Worm (Caenorhabditis elegans) whole organism, L2 larva: ENCODE results near the gene C33F10.14.

ENCODE experiments used
- C34F6.9 ChIP-seq: fragments of 150-350 bp; optimal IDR thresholded peaks from 2 replicates; lab custom pipeline; 2014; ENCODE audit warnings: missing biosample characterization, missing genetic modification characterization
- F13H6.1 ChIP-seq: sonication (generic microtip); optimal IDR thresholded peaks from 2 replicates; lab custom pipeline; 2016; ENCODE audit warnings: missing genetic modification characterization, missing compliant biosample characterization
- R02D3.7 ChIP-seq: fragments of 150-350 bp; optimal IDR thresholded peaks from 2 replicates; lab custom pipeline; 2014; ENCODE audit warnings: missing biosample characterization, missing genetic modification characterization
- Y55F3AM.14 ChIP-seq: fragments of 200-800 bp; sonication (Bioruptor generic); optimal IDR thresholded peaks from 2 replicates; lab custom pipeline; 2018; ENCODE audit warnings: mild to moderate bottlenecking, missing genetic modification characterization, missing compliant biosample characterization
- ZK546.5 ChIP-seq: sonication (generic microtip); optimal IDR thresholded peaks from 2 replicates; lab custom pipeline; 2017; ENCODE audit warnings: missing biosample characterization, missing genetic modification characterization
- alr-1 ChIP-seq: fragments of 150-350 bp; optimal IDR thresholded peaks from 2 replicates; lab custom pipeline; 2014; ENCODE audit warnings: missing biosample characterization, missing genetic modification characterization
- aly-2 ChIP-seq: fragments of 150-350 bp; optimal IDR thresholded peaks from 2 replicates; lab custom pipeline; 2014; ENCODE audit warnings: missing biosample characterization, missing genetic modification characterization
- ceh-82 ChIP-seq: fragments of 150-350 bp; optimal IDR thresholded peaks from 2 replicates; lab custom pipeline; 2014; ENCODE audit warnings: missing biosample characterization, missing genetic modification characterization
- crh-2 ChIP-seq: sonication (generic microtip); optimal IDR thresholded peaks from 2 replicates; lab custom pipeline; 2017; ENCODE audit warnings: missing biosample characterization, missing genetic modification characterization
- elt-1 ChIP-seq: fragments of 150-350 bp; optimal IDR thresholded peaks from 2 replicates; lab custom pipeline; 2014; ENCODE audit warnings: missing biosample characterization, missing genetic modification characterization
- elt-3 ChIP-seq: sonication (generic microtip); optimal IDR thresholded peaks from 2 replicates; lab custom pipeline; 2017; ENCODE audit warnings: missing biosample characterization, missing genetic modification characterization
- fos-1 ChIP-seq: fragments of 150-350 bp; optimal IDR thresholded peaks from 2 replicates; lab custom pipeline; 2014; ENCODE audit warnings: missing biosample characterization, missing genetic modification characterization
- gmeb-1 ChIP-seq: fragments of 150-350 bp; optimal IDR thresholded peaks from 2 replicates; lab custom pipeline; 2014; ENCODE audit warnings: missing biosample characterization, missing genetic modification characterization
- lin-13 ChIP-seq: fragments of 150-350 bp; optimal IDR thresholded peaks from 2 replicates; lab custom pipeline; 2014; ENCODE audit warnings: missing biosample characterization, missing genetic modification reagents, missing genetic modification characterization
- lin-39 ChIP-seq: fragments of 150-350 bp; optimal IDR thresholded peaks from 2 replicates; lab custom pipeline; 2014; ENCODE audit warnings: missing biosample characterization, missing genetic modification reagents, missing genetic modification characterization
- lsy-2 ChIP-seq, 2 experiments: fragments of 150-350 bp in 1 of 2; sonication (generic microtip) in 1 of 2; optimal IDR thresholded peaks; 2 replicates each; lab custom pipeline; 2014 to 2017; ENCODE audit warnings: missing biosample characterization in 2 of 2, missing genetic modification characterization in 2 of 2
- mab-5 ChIP-seq: fragments of 150-350 bp; optimal IDR thresholded peaks from 2 replicates; lab custom pipeline; 2014; ENCODE audit warnings: missing biosample characterization, missing genetic modification characterization
- mbf-1 ChIP-seq: sonication (generic microtip); optimal IDR thresholded peaks from 2 replicates; lab custom pipeline; 2017; ENCODE audit warnings: missing biosample characterization, missing genetic modification characterization
- mdl-1 ChIP-seq, 2 experiments: fragments of 150-350 bp in 1 of 2; sonication (generic microtip) in 1 of 2; optimal IDR thresholded peaks; 2 replicates each; lab custom pipeline; 2017; ENCODE audit warnings: missing biosample characterization in 2 of 2, missing genetic modification characterization in 2 of 2
- nhr-10 ChIP-seq: sonication (generic microtip); optimal IDR thresholded peaks from 2 replicates; lab custom pipeline; 2017; ENCODE audit warnings: missing biosample characterization, missing genetic modification characterization
- nhr-11 ChIP-seq: fragments of 150-350 bp; optimal IDR thresholded peaks from 2 replicates; lab custom pipeline; 2014; ENCODE audit warnings: missing biosample characterization, missing genetic modification characterization
- nhr-12 ChIP-seq: fragments of 150-350 bp; optimal IDR thresholded peaks from 2 replicates; lab custom pipeline; 2014; ENCODE audit warnings: missing biosample characterization, missing genetic modification characterization
- nhr-21 ChIP-seq: fragments of 150-350 bp; optimal IDR thresholded peaks from 2 replicates; lab custom pipeline; 2014; ENCODE audit warnings: missing biosample characterization, missing genetic modification characterization
- nhr-237 ChIP-seq: fragments of 150-350 bp; optimal IDR thresholded peaks from 2 replicates; lab custom pipeline; 2014; ENCODE audit warnings: missing biosample characterization, missing genetic modification characterization
- nhr-25 ChIP-seq: fragments of 150-350 bp; sonication (generic microtip); optimal IDR thresholded peaks from 3 replicates; lab custom pipeline; 2014; ENCODE audit warnings: missing biosample characterization, missing genetic modification characterization
- nhr-6 ChIP-seq: fragments of 150-350 bp; optimal IDR thresholded peaks from 2 replicates; lab custom pipeline; 2014; ENCODE audit warnings: missing biosample characterization, missing genetic modification characterization
- peb-1 ChIP-seq: fragments of 150-350 bp; optimal IDR thresholded peaks from 2 replicates; lab custom pipeline; 2014; ENCODE audit warnings: missing biosample characterization, missing genetic modification characterization
- sem-4 ChIP-seq: fragments of 150-350 bp; optimal IDR thresholded peaks from 2 replicates; lab custom pipeline; 2014; ENCODE audit warnings: missing biosample characterization, missing genetic modification reagents, missing genetic modification characterization
- skn-1 ChIP-seq: sonication (generic microtip); optimal IDR thresholded peaks from 2 replicates; lab custom pipeline; 2017; ENCODE audit warnings: missing biosample characterization, missing genetic modification characterization
- sma-3 ChIP-seq: sonication (generic microtip); optimal IDR thresholded peaks from 2 replicates; lab custom pipeline; 2016; ENCODE audit warnings: missing genetic modification reagents, missing genetic modification characterization, missing compliant biosample characterization
- sma-9 ChIP-seq, 2 experiments: fragments of 150-350 bp in 1 of 2; sonication (generic microtip) in 1 of 2; optimal IDR thresholded peaks; 2 replicates each; lab custom pipeline; 2014 to 2016; ENCODE audit warnings: missing genetic modification characterization in 2 of 2, mild to moderate bottlenecking in 1 of 2, missing biosample characterization in 1 of 2, missing compliant biosample characterization in 1 of 2, missing genetic modification reagents in 1 of 2, moderate library complexity in 1 of 2
- snpc-4 ChIP-seq: fragments of 150-350 bp; optimal IDR thresholded peaks from 2 replicates; lab custom pipeline; 2014; ENCODE audit warnings: missing biosample characterization, missing genetic modification characterization
- unc-55 ChIP-seq: fragments of 150-350 bp; sonication (generic microtip); optimal IDR thresholded peaks from 3 replicates; lab custom pipeline; 2014; ENCODE audit warnings: missing biosample characterization, missing genetic modification reagents, missing genetic modification characterization
- zag-1 ChIP-seq: fragments of 150-350 bp; optimal IDR thresholded peaks from 2 replicates; lab custom pipeline; 2014; ENCODE audit warnings: missing biosample characterization, missing genetic modification characterization
- ztf-1 ChIP-seq: fragments of 200-800 bp; sonication (Bioruptor generic); conservative IDR thresholded peaks from 2 replicates; pipeline ENCODE4 v1.3.6; 2022; ENCODE audit warnings: missing genetic modification characterization, missing compliant biosample characterization
- ztf-11 ChIP-seq: sonication (generic microtip); optimal IDR thresholded peaks from 2 replicates; lab custom pipeline; 2017; ENCODE audit warnings: missing biosample characterization, missing genetic modification characterization
- ztf-4 ChIP-seq: fragments of 150-350 bp; optimal IDR thresholded peaks from 2 replicates; lab custom pipeline; 2014; ENCODE audit warnings: missing biosample characterization, missing genetic modification characterization

C33F10.14 gene

DNA sequence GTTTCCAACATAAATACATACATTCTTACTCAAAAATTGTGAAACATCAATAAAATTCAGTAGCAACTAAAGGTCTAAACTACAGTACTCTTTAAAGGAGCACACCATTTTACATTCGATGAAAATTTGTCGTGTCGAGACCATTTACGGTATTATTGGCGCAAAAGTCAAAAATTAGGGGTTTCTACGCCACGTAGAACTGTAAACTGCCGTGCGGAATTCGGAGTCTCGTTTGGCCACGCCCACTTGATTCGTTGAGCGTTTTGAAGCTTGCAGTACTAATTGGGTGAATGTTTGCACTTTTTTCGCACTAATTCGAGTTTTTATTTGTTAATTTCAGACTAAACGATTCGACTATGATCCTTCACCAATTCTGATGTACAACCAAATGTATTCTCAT, 6.5 kb upstream of the C33F10.14 start:
- no peak for TF ChIP-seq sma-3 (GFP tag; lab: Kevin White, UChicago)
- no peak for TF ChIP-seq snpc-4
- TF ChIP-seq nhr-6 (tag; lab: Kevin White, UChicago), result no peak
- TF ChIP-seq ztf-1 (GFP tag; lab: Robert Waterston, UW), result no peak
- no peak for TF ChIP-seq nhr-11 (tag; lab: Kevin White, UChicago)
- no peak for TF ChIP-seq fos-1 (tag; lab: Kevin White, UChicago)
- no peak for TF ChIP-seq nhr-10
- TF ChIP-seq nhr-25 (tag; lab: Kevin White, UChicago), result no peak

DNA sequence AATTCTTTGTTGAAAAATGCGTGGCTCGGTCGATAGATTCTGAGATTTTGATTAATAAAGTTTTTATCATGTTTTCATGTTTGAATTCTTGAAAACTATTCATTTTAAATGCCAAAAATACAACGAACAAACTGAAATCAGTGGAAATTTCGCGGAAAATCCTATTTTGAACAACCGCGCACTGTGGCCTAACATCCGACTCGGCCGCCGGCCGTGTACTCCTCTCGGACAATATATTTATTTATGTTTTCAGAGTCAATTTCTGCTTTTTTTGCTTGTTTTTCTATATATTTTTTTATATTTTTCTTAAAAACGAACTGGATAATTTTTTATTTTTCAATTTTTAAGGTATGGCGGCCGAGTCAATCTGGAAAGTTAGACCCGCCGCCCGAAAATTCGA, 5.9 kb upstream of the C33F10.14 start, which contains the start of gene F26G1.1:
TSS of gene F26G1.1 (plus strand) at position 347 of the 400 bp plus-strand sequence.
- TF ChIP-seq crh-2 (tag; lab: Kevin White, UChicago) (peak; percentile 26), F13H6.1 (tag; lab: Kevin White, UChicago) (peak; percentile 63), gmeb-1 (tag; lab: Kevin White, UChicago) (peak; percentile 94), C34F6.9 (tag; lab: Kevin White, UChicago) (peak; percentile 55), mab-5 (tag; lab: Kevin White, UChicago) (peak; percentile 51), ztf-4 (tag; lab: Kevin White, UChicago) (no peak), alr-1 (tag; lab: Kevin White, UChicago) (no peak), nhr-12 (no peak), unc-55 (no peak), lsy-2 (tag; optimal IDR thresholded peaks at IDR 0.05; lab: Kevin White, UChicago) (peak; percentile 60 to 76), lin-13 (GFP tag; lab: Kevin White, UChicago) (peak; percentile 15), sma-3 (GFP tag; lab: Kevin White, UChicago) (peak; percentile 78), sma-9 (GFP tag; optimal IDR thresholded peaks at IDR 0.05; lab: Kevin White, UChicago) (peak; percentile 76), sma-9 (tag; optimal IDR thresholded peaks at IDR 0.05; lab: Kevin White, UChicago) (no peak), nhr-21 (no peak), elt-1 (tag; lab: Kevin White, UChicago) (no peak), snpc-4 (no peak)

DNA sequence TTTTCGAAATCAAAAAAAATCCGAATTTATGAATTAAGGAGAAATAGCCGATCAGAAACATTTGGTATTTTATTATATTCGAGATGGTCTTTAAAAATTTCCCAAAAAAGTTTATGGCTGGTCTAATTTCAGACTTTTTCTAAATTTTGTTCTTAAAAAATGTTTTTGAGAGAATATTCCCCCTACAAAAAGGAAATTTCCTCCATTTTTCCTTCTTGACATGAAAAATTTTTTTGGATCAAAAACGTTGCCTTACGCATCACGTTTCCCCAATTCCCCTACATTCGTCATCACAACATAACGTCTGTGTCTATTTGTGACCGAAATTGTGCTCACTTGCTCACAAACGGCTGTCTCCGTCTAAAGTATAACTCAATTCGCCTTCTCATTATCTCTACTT, 3.9 kb upstream of the C33F10.14 start:
- TF ChIP-seq crh-2 (tag; lab: Kevin White, UChicago), result no peak
- no peak for TF ChIP-seq nhr-21
- TF ChIP-seq mab-5 (tag; lab: Kevin White, UChicago), result no peak
- TF ChIP-seq sem-4 (tag; lab: Kevin White, UChicago), result no peak
- no peak for TF ChIP-seq R02D3.7 (tag; lab: Kevin White, UChicago)

DNA sequence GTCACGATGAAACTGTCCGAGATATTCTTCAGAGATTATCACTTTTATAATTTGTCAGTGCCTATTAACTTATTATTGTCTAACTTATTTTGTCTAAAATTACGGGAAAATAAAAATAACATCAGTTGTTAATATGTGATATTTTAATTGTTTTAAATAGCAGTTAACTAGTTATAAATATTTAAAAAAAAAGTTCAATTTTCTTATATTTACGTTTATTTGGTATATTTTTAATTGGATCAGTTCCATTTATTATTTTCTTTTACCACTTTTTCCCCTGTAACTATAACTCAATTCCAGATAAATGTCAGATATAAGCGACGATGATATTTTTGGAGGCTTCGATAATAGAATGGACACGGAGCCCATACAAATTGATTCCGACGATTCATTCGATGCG, 1.7 kb upstream of the C33F10.14 start, which contains the start of gene C33F10.4:
TSS of gene C33F10.4 (plus strand) at position 301 of the 400 bp plus-strand sequence.
- TF ChIP-seq ztf-1 (GFP tag; lab: Robert Waterston, UW) (no peak), aly-2 (no peak), fos-1 (tag; lab: Kevin White, UChicago) (no peak), mbf-1 (tag; lab: Kevin White, UChicago) (no peak), crh-2 (tag; lab: Kevin White, UChicago) (no peak), skn-1 (tag; lab: Kevin White, UChicago) (no peak), nhr-25 (tag; lab: Kevin White, UChicago) (no peak), ZK546.5 (tag; lab: Kevin White, UChicago) (no peak), lin-13 (GFP tag; lab: Kevin White, UChicago) (no peak), sem-4 (tag; lab: Kevin White, UChicago) (no peak), ceh-82 (tag; lab: Kevin White, UChicago) (no peak), mdl-1 (tag; optimal IDR thresholded peaks at IDR 0.05; lab: Kevin White, UChicago) (no peak), nhr-6 (tag; lab: Kevin White, UChicago) (no peak), Y55F3AM.14 (GFP tag; lab: Kevin White, UChicago) (no peak)

DNA sequence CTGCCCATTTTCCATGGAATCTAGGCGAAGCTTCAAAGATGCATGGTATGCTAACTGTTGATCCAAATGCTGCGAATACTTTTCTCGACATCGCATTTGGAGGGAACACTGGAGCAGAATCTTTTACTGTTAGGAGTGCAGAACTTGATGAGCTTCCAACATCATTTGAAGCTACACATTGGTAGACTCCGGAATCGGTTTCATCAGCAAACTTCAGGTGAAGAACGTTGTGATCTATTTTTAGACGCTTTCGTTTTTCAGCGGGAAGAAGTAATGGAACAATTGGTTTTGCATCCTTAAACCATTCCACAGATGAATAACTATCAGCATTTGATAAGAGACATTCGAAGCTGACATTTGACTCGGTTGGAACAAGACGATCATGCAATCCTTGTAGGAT, 3.4 kb downstream of the C33F10.14 start:
- TF ChIP-seq ztf-11 (tag; lab: Kevin White, UChicago) (no peak), lin-39 (tag; lab: Kevin White, UChicago) (no peak), sem-4 (tag; lab: Kevin White, UChicago) (no peak), zag-1 (tag; lab: Kevin White, UChicago) (no peak), lin-13 (GFP tag; lab: Kevin White, UChicago) (no peak), nhr-237 (tag; lab: Kevin White, UChicago) (no peak), Y55F3AM.14 (GFP tag; lab: Kevin White, UChicago) (no peak), C34F6.9 (tag; lab: Kevin White, UChicago) (no peak), elt-3 (tag; lab: Kevin White, UChicago) (no peak), nhr-10 (no peak), R02D3.7 (tag; lab: Kevin White, UChicago) (no peak), mab-5 (tag; lab: Kevin White, UChicago) (no peak), crh-2 (tag; lab: Kevin White, UChicago) (no peak), peb-1 (no peak), skn-1 (tag; lab: Kevin White, UChicago) (no peak)
